Fruit fly (Drosophila melanogaster): ENCODE data around the gene COX8.
A peak's percentile ranks its signal among the peaks of the same experiment; 100 is the strongest.

COX8 gene

dm6 chr3L:21492723-21493316, 46.4 kb downstream of the COX8 start, which contains the start of the genes CG7202 and CG7519 (continued):
- TF ChIP-seq CG3995 (GFP tag; optimal IDR thresholded peaks at IDR 0.05), result peak; percentile 43
- peak; percentile 55 for TF ChIP-seq MESR4 (GFP tag; optimal IDR thresholded peaks at IDR 0.05)
- no peak for TF ChIP-seq CG16863 (GFP tag; optimal IDR thresholded peaks at IDR 0.05)
- TF ChIP-seq CG1602 (GFP tag; optimal IDR thresholded peaks at IDR 0.05), result no peak
- TF ChIP-seq MBD-R2 (GFP tag; IDR thresholded peaks at IDR 0.05), result peak; percentile 45; the same call in 1 of the 2 replicates
- no peak for TF ChIP-seq exex (tag; optimal IDR thresholded peaks at IDR 0.05)
- TF ChIP-seq gfzf (GFP tag; optimal IDR thresholded peaks at IDR 0.05), result peak; percentile 67

- TF ChIP-seq Neu2 (GFP tag; optimal IDR thresholded peaks at IDR 0.05; ENCODE audit: borderline replicate concordance) (peak; percentile 9), D19B (GFP tag; optimal IDR thresholded peaks at IDR 0.05) (no peak)
Observed at dm6 chr3L:21490486-21490885, 48.8 kb downstream of the COX8 start, which contains the start of gene Neu2. Gene Neu2, minus strand, starts transcription at chr3L:21490586.

Measured in whole organism, embryonic.